Fruit fly (Drosophila melanogaster): Measurements from ENCODE around the gene Sfp24C1.

Gene Sfp24C1

DNA sequence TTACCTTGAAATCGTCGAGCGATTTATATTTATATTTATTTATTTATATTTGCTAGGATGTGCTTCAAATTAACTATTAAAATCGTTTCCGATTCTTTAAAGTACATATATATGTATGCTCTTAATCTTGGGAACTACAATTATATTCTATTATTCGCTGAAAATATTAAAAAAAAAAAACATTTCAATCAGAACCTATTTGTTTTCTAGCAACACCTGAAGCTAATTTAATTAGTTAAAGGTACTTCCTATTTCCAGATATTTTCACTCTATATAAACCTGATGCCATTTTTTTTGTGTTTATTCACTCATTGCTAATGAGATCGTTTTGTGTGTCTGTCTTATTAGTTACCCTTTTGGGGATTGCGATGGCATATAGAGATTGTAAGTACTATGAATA, 516 bp downstream of the Sfp24C1 start, which contains the start of gene CG42467:
Gene CG42467, plus strand, starts transcription at position 301 of the 400 bp plus-strand sequence.
- TF ChIP-seq Myc (optimal IDR thresholded peaks at IDR 0.05) (no peak), jim (GFP tag; optimal IDR thresholded peaks at IDR 0.05) (no peak), h (GFP tag; optimal IDR thresholded peaks at IDR 0.05) (no peak), Hr78 (GFP tag; optimal IDR thresholded peaks at IDR 0.05) (no peak), woc (GFP tag; optimal IDR thresholded peaks at IDR 0.05) (no peak), pan (optimal IDR thresholded peaks at IDR 0.05) (no peak), N (GFP tag; optimal IDR thresholded peaks at IDR 0.05) (no peak), dl (GFP tag; optimal IDR thresholded peaks at IDR 0.05; ENCODE audit: insufficient read depth in 1 of 2, partially characterized antibody in 2 of 2) (no peak), sage (GFP tag; optimal IDR thresholded peaks at IDR 0.05) (no peak), CG9705 (GFP tag; optimal IDR thresholded peaks at IDR 0.05) (no peak), psq (GFP tag; optimal IDR thresholded peaks at IDR 0.05) (no peak), Sp1 (GFP tag; optimal IDR thresholded peaks at IDR 0.05) (no peak), foxo (GFP tag; optimal IDR thresholded peaks at IDR 0.05) (no peak), brk (GFP tag; optimal IDR thresholded peaks at IDR 0.05) (no peak), ey (GFP tag; optimal IDR thresholded peaks at IDR 0.05) (no peak), CrebA (GFP tag; optimal IDR thresholded peaks at IDR 0.05; ENCODE audit: borderline replicate concordance) (no peak), Mio (GFP tag; optimal IDR thresholded peaks at IDR 0.05) (no peak), CG32264 (GFP tag; optimal IDR thresholded peaks at IDR 0.05) (no peak), Hnf4 (GFP tag; optimal IDR thresholded peaks at IDR 0.05) (no peak)

DNA sequence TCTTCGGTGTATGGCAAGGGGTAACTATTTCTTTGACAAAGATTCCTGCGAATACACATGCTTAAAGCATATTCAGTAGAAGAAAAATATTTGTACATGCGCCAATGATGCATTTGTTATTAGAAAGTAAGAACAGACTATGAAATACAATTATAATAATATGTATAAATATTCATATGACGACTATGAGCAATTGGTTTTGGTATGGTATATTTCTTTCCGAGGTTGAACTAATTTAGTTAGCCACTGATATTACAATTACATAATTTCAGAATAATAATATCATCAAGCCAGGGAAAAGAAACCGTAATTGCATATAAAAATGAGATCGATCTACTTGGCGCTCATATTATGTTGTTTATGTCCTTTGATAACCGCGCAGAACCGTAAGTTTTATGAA, 1.1 kb downstream of the Sfp24C1 start, which contains the start of gene CG43145:
Gene CG43145, plus strand, starts transcription at position 301 of the 400 bp plus-strand sequence.
- TF ChIP-seq pan (optimal IDR thresholded peaks at IDR 0.05) (no peak), h (GFP tag; optimal IDR thresholded peaks at IDR 0.05) (no peak), br (GFP tag; optimal IDR thresholded peaks at IDR 0.05) (no peak), CG9705 (GFP tag; optimal IDR thresholded peaks at IDR 0.05) (no peak), CG32264 (GFP tag; optimal IDR thresholded peaks at IDR 0.05) (no peak), sage (GFP tag; optimal IDR thresholded peaks at IDR 0.05) (no peak), fru (GFP tag; optimal IDR thresholded peaks at IDR 0.05) (no peak), CrebA (GFP tag; optimal IDR thresholded peaks at IDR 0.05; ENCODE audit: borderline replicate concordance) (no peak), Abd-B (GFP tag; optimal IDR thresholded peaks at IDR 0.05) (no peak), Rel (GFP tag; optimal IDR thresholded peaks at IDR 0.05) (no peak), Rel (tag; optimal IDR thresholded peaks at IDR 0.05) (no peak)

DNA sequence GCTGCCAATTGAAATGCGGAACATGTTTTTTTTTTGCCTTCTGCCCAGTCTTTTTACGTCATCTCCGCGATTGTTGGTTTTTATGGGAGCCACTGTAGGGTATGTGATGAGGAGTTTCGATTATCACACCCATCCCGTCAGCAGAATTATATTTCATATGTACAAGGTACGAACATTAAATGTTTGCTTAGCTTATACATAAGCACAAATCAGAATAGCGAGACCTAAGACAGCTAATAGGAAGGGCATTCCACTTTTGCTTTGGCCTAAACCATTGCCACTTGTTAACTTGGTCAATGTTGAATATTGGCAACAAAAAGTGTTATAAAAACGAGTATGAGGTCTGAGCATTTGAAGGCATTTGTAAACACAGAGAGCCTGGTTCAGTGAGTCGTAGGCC, 2.8 kb downstream of the Sfp24C1 start, which contains the start of gene CG2816:
Gene CG2816, plus strand, starts transcription at position 400 of the 400 bp plus-strand sequence.
- TF ChIP-seq sage (GFP tag; optimal IDR thresholded peaks at IDR 0.05) (peak; percentile 58), psq (GFP tag; optimal IDR thresholded peaks at IDR 0.05) (peak; percentile 85), Hr78 (GFP tag; optimal IDR thresholded peaks at IDR 0.05) (no peak), HLH106 (tag; optimal IDR thresholded peaks at IDR 0.05) (peak; percentile 96), sv (GFP tag; optimal IDR thresholded peaks at IDR 0.05) (no peak), fru (GFP tag; optimal IDR thresholded peaks at IDR 0.05) (peak; percentile 95), Jra (GFP tag; optimal IDR thresholded peaks at IDR 0.05) (peak; percentile 84), br (GFP tag; optimal IDR thresholded peaks at IDR 0.05) (peak; percentile 93), h (GFP tag; optimal IDR thresholded peaks at IDR 0.05) (peak; percentile 97), woc (GFP tag; optimal IDR thresholded peaks at IDR 0.05) (peak; percentile 81), Hnf4 (GFP tag; optimal IDR thresholded peaks at IDR 0.05) (peak; percentile 93), Vsx2 (GFP tag; optimal IDR thresholded peaks at IDR 0.05; ENCODE audit: partially characterized antibody) (no peak), CG32264 (GFP tag; optimal IDR thresholded peaks at IDR 0.05) (peak; percentile 84), Rel (GFP tag; optimal IDR thresholded peaks at IDR 0.05) (peak; percentile 39), Rel (tag; optimal IDR thresholded peaks at IDR 0.05) (peak; percentile 74), dsf (GFP tag; optimal IDR thresholded peaks at IDR 0.05; ENCODE audit: borderline replicate concordance) (peak; percentile 65), rgr (GFP tag; optimal IDR thresholded peaks at IDR 0.05) (peak; percentile 95), tai (GFP tag; optimal IDR thresholded peaks at IDR 0.05) (peak; percentile 90), Myc (optimal IDR thresholded peaks at IDR 0.05) (peak; percentile 30), lola (GFP tag; optimal IDR thresholded peaks at IDR 0.05) (no peak), Sp1 (GFP tag; optimal IDR thresholded peaks at IDR 0.05) (peak; percentile 92), Hr83 (GFP tag; optimal IDR thresholded peaks at IDR 0.05; ENCODE audit: poor library complexity, severe bottlenecking) (no peak), pan (optimal IDR thresholded peaks at IDR 0.05) (no peak), Dif (GFP tag; optimal IDR thresholded peaks at IDR 0.05; ENCODE audit: partially characterized antibody) (no peak), CG9705 (GFP tag; optimal IDR thresholded peaks at IDR 0.05) (peak; percentile 90), CrebA (GFP tag; optimal IDR thresholded peaks at IDR 0.05; ENCODE audit: borderline replicate concordance) (no peak), dl (GFP tag; optimal IDR thresholded peaks at IDR 0.05; ENCODE audit: insufficient read depth in 1 of 2, partially characterized antibody in 2 of 2) (no peak), jim (GFP tag; optimal IDR thresholded peaks at IDR 0.05) (peak; percentile 25), Mio (GFP tag; optimal IDR thresholded peaks at IDR 0.05) (peak; percentile 85), foxo (GFP tag; optimal IDR thresholded peaks at IDR 0.05) (peak; percentile 78 to 94), Abd-B (GFP tag; optimal IDR thresholded peaks at IDR 0.05) (no peak), OdsH (GFP tag; optimal IDR thresholded peaks at IDR 0.05) (peak; percentile 95), N (GFP tag; optimal IDR thresholded peaks at IDR 0.05) (no peak), ey (GFP tag; optimal IDR thresholded peaks at IDR 0.05) (peak; percentile 98), brk (GFP tag; optimal IDR thresholded peaks at IDR 0.05) (peak; percentile 88), GATAd (GFP tag; optimal IDR thresholded peaks at IDR 0.05) (peak; percentile 88), dmrt93B (GFP tag; optimal IDR thresholded peaks at IDR 0.05) (peak; percentile 84), Dfd (GFP tag; optimal IDR thresholded peaks at IDR 0.05) (no peak)

Data from whole organism, wandering third instar larva.